Fruit fly (Drosophila melanogaster): ENCODE measurements around the gene CG7208.

The CG7208 gene

DNA sequence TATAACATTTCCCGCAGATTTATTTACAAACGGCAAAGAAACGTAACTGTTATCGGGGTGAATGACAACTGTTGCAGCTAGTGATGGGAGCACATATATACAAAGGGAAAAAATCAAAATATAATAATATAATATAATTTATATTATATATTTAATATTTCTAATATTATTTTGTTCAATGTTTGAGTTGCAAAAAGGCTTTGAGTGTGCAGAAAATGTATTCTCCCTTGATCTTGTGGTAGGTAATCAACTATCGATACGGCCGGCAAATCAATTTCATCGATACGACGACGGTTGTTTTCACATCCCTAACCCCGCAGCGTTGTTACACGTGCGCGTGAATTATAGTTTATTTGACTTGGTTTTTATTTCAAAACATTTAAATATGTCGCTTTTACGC is 37.9 kb upstream of the CG7208 start, which contains the start of the genes mTerf5 and Non3:
Gene mTerf5 (minus strand): TSS at position 249 of the 400 bp plus-strand sequence.
Gene Non3 (plus strand): TSS at position 289 of the 400 bp plus-strand sequence.
- peak; percentile 66 for TF ChIP-seq achi (GFP tag; optimal IDR thresholded peaks at IDR 0.05)
- TF ChIP-seq CG6854 (GFP tag; optimal IDR thresholded peaks at IDR 0.05): peak; percentile 6
- peak; percentile 41 for TF ChIP-seq lz (GFP tag; optimal IDR thresholded peaks at IDR 0.05)
- no peak for TF ChIP-seq pdm3 (GFP tag; optimal IDR thresholded peaks at IDR 0.05)
- no peak for TF ChIP-seq spab (GFP tag; optimal IDR thresholded peaks at IDR 0.05)
- TF ChIP-seq Met (GFP tag; optimal IDR thresholded peaks at IDR 0.05): no peak
- TF ChIP-seq topi (GFP tag; optimal IDR thresholded peaks at IDR 0.05): peak; percentile 31
- TF ChIP-seq CG8119 (GFP tag; IDR thresholded peaks at IDR 0.05): 0 out of 3 replicates have a peak, but pooled peaks have one; percentile 19
- TF ChIP-seq dsx (GFP tag; optimal IDR thresholded peaks at IDR 0.05; ENCODE audit: poor library complexity, severe bottlenecking): peak; percentile 55
- peak; percentile 65 for TF ChIP-seq CG3032 (tag; optimal IDR thresholded peaks at IDR 0.05)
- TF ChIP-seq CG6792 (GFP tag; optimal IDR thresholded peaks at IDR 0.05): peak; percentile 33
- TF ChIP-seq CG11762 (GFP tag; optimal IDR thresholded peaks at IDR 0.05; ENCODE audit: insufficient read depth): peak; percentile 46
- peak; percentile 21 for TF ChIP-seq net (GFP tag; optimal IDR thresholded peaks at IDR 0.05)
- TF ChIP-seq Lpt (GFP tag; optimal IDR thresholded peaks at IDR 0.05): no peak
- no peak for TF ChIP-seq CG15336 (GFP tag; IDR thresholded peaks at IDR 0.05)
- peak; percentile 73 for TF ChIP-seq svp (GFP tag)
- TF ChIP-seq acj6 (GFP tag; optimal IDR thresholded peaks at IDR 0.05): peak; percentile 44
- TF ChIP-seq Sox15 (GFP tag; optimal IDR thresholded peaks at IDR 0.05): peak; percentile 13
- TF ChIP-seq CG3919 (GFP tag; optimal IDR thresholded peaks at IDR 0.05): peak; percentile 53
- no peak for TF ChIP-seq CG1621 (tag; optimal IDR thresholded peaks at IDR 0.05)
- peak; percentile 64 for TF ChIP-seq fkh (GFP tag; optimal IDR thresholded peaks at IDR 0.05)
- TF ChIP-seq cyc (GFP tag; optimal IDR thresholded peaks at IDR 0.05): peak; percentile 30
- TF ChIP-seq Sox102F (GFP tag; optimal IDR thresholded peaks at IDR 0.05): no peak
- TF ChIP-seq CG31627 (GFP tag; optimal IDR thresholded peaks at IDR 0.05): peak; percentile 42
- TF ChIP-seq CG9139 (GFP tag; optimal IDR thresholded peaks at IDR 0.05): no peak
- no peak for TF ChIP-seq Eip93F (GFP tag; optimal IDR thresholded peaks at IDR 0.05)
- TF ChIP-seq Sox14 (GFP tag; optimal IDR thresholded peaks at IDR 0.05): peak; percentile 33
- no peak for TF ChIP-seq Gug (GFP tag; IDR thresholded peaks at IDR 0.05)
- peak; percentile 73 for TF ChIP-seq Eip78C (GFP tag)
- peak in 1 of 2 experiments; percentile 14 for TF ChIP-seq ss (GFP tag; optimal IDR thresholded peaks at IDR 0.05)
- peak; percentile 65 for TF ChIP-seq esn (GFP tag; optimal IDR thresholded peaks at IDR 0.05)
- TF ChIP-seq OdsH (GFP tag; optimal IDR thresholded peaks at IDR 0.05): peak; percentile 63
- peak; percentile 65 for TF ChIP-seq CG10631 (GFP tag; optimal IDR thresholded peaks at IDR 0.05)
- peak; percentile 15 for TF ChIP-seq CG11902 (GFP tag; optimal IDR thresholded peaks at IDR 0.05)
- peak; percentile 65 for TF ChIP-seq CG8632 (GFP tag; optimal IDR thresholded peaks at IDR 0.05)
- TF ChIP-seq Hr38 (GFP tag; optimal IDR thresholded peaks at IDR 0.05): no peak
- peak; percentile 32 for TF ChIP-seq vri (GFP tag; optimal IDR thresholded peaks at IDR 0.05)
- peak; percentile 2 for TF ChIP-seq Ets21C (GFP tag; optimal IDR thresholded peaks at IDR 0.05)
- peak; percentile 68 for TF ChIP-seq CG34406 (GFP tag; optimal IDR thresholded peaks at IDR 0.05)
- TF ChIP-seq CG8319 (GFP tag; optimal IDR thresholded peaks at IDR 0.05): peak; percentile 32
- TF ChIP-seq fd85E (GFP tag; optimal IDR thresholded peaks at IDR 0.05): no peak
- TF ChIP-seq Ets96B (tag; optimal IDR thresholded peaks at IDR 0.05): peak; percentile 58

- peak; percentile 95 for TF ChIP-seq fd59A (GFP tag; optimal IDR thresholded peaks at IDR 0.05)
- peak; percentile 95 for TF ChIP-seq CG11902 (GFP tag; optimal IDR thresholded peaks at IDR 0.05)
- peak; percentile 94 for TF ChIP-seq CG1621 (tag; optimal IDR thresholded peaks at IDR 0.05)
- TF ChIP-seq fkh (GFP tag; optimal IDR thresholded peaks at IDR 0.05): peak; percentile 98
- TF ChIP-seq CG15336 (GFP tag; IDR thresholded peaks at IDR 0.05): peak; percentile 97
- TF ChIP-seq Ets21C (GFP tag; optimal IDR thresholded peaks at IDR 0.05): peak; percentile 97
- TF ChIP-seq eg (GFP tag; IDR thresholded peaks at IDR 0.05): peak; percentile 99
- peak; percentile 92 to 97 for TF ChIP-seq salr (GFP tag; optimal IDR thresholded peaks at IDR 0.05)
- no peak for TF ChIP-seq CG4318 (GFP tag; optimal IDR thresholded peaks at IDR 0.05)
- TF ChIP-seq lz (GFP tag; optimal IDR thresholded peaks at IDR 0.05): peak; percentile 99
- TF ChIP-seq CG6276 (GFP tag; optimal IDR thresholded peaks at IDR 0.05): peak; percentile 88
- TF ChIP-seq Eip93F (GFP tag; optimal IDR thresholded peaks at IDR 0.05): peak; percentile 82
- peak; percentile 97 for TF ChIP-seq net (GFP tag; optimal IDR thresholded peaks at IDR 0.05)
- TF ChIP-seq Smox (GFP tag; optimal IDR thresholded peaks at IDR 0.05): peak; percentile 98
- peak; percentile 99 for TF ChIP-seq Gug (GFP tag; IDR thresholded peaks at IDR 0.05)
- TF ChIP-seq Eip78C (GFP tag): peak; percentile 99
- TF ChIP-seq Hr38 (GFP tag; optimal IDR thresholded peaks at IDR 0.05): peak; percentile 60
- TF ChIP-seq CG7368 (GFP tag; optimal IDR thresholded peaks at IDR 0.05): peak; percentile 93
- TF ChIP-seq CG6808 (GFP tag; optimal IDR thresholded peaks at IDR 0.05): peak; percentile 93
- peak; percentile 99 for TF ChIP-seq esn (GFP tag; optimal IDR thresholded peaks at IDR 0.05)
- TF ChIP-seq Lpt (GFP tag; optimal IDR thresholded peaks at IDR 0.05): peak; percentile 92
- peak; percentile 98 for TF ChIP-seq Met (GFP tag; optimal IDR thresholded peaks at IDR 0.05)
These were observed 34.8 kb upstream of the CG7208 start, which contains the start of the genes CG7988 and CG7183 for dm6 chr3R:18220211-18220749. TSS of gene CG7988 (plus strand) at chr3R:18220526. TSS of gene CG7183 (minus strand) at chr3R:18220699.
